Worm (Caenorhabditis elegans) whole organism, young adult: Measurements from ENCODE around the gene K02A2.1.
"Not testable (repeated sequence)": the region's sequence is repeated elsewhere in the genome, so short reads cannot be mapped to it uniquely, and the experiment has no call there.

Source experiments
- C06A6.2 ChIP-seq: fragments of 200-800 bp; sonication (Bioruptor generic); conservative IDR thresholded peaks from 2 replicates; pipeline ENCODE4 v1.3.6; 2022; ENCODE audit warnings: missing genetic modification characterization, missing compliant biosample characterization
- C17E4.6 ChIP-seq: fragments of 200-800 bp; sonication (Bioruptor generic); IDR thresholded peaks from 2 replicates; pipeline ENCODE4 v1.3.6; 2022; ENCODE audit warnings: missing genetic modification reagents, missing genetic modification characterization, missing compliant biosample characterization
- D2030.7 ChIP-seq: fragments of 200-800 bp; sonication (Bioruptor generic); IDR thresholded peaks from 2 replicates; pipeline ENCODE4 v1.3.6; 2022; ENCODE audit warnings: missing genetic modification reagents, missing genetic modification characterization, missing compliant biosample characterization
- F10E7.11 ChIP-seq: sonication (generic microtip); optimal IDR thresholded peaks from 2 replicates; lab custom pipeline; 2017; ENCODE audit warnings: mild to moderate bottlenecking, missing genetic modification characterization, moderate library complexity, missing compliant biosample characterization
- dpl-1 ChIP-seq: fragments of 150-350 bp; optimal IDR thresholded peaks from 2 replicates; lab custom pipeline; 2014; ENCODE audit warnings: missing biosample characterization, missing genetic modification reagents, missing genetic modification characterization
- let-526 ChIP-seq: fragments of 200-800 bp; sonication (Bioruptor generic); IDR thresholded peaks from 2 replicates; pipeline ENCODE4 v1.3.6; 2022; ENCODE audit warnings: missing genetic modification reagents, missing genetic modification characterization, missing compliant biosample characterization
- snpc-4 ChIP-seq, 5 experiments: fragments of 150-350 bp in 1 of 5; sonication (generic microtip) in 4 of 5; optimal IDR thresholded peaks; 2 replicates each; lab custom pipeline; 2014 to 2018; ENCODE audit warnings: missing genetic modification characterization in 5 of 5, missing biosample characterization in 3 of 5, antibody characterized with exemption in 2 of 5, mild to moderate bottlenecking in 2 of 5, missing compliant biosample characterization in 2 of 5, missing genotype in 2 of 5, moderate library complexity in 2 of 5, missing genetic modification reagents in 1 of 5

DNA sequence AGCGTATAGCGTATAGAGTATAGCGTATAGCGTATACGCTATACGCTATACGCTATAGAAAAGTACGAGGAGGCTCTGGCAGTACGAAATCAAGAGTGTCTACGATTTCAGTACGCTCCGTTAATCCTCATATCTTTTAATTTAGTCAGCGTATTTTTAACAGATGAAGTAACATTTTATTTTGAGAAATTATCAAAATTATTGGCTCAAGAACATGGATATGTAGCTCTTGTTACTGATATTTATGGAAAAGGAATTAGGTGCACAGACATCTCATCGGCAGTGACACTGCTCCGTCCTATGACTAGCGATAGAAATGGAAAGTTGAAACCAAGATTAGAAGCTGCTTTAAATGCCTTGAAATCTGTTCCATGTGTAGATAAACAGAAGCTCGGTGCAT lies at the start of gene K02A2.1:
- TF ChIP-seq C17E4.6 (GFP tag; lab: Robert Waterston, UW); C06A6.2 (GFP tag; lab: Robert Waterston, UW); dpl-1 (GFP tag; lab: Kevin White, UChicago); D2030.7 (GFP tag; lab: Robert Waterston, UW); F10E7.11 (tag; lab: Kevin White, UChicago); let-526 (GFP tag; lab: Robert Waterston, UW); snpc-4 (GFP tag; optimal IDR thresholded peaks at IDR 0.05; lab: Kevin White, UChicago); snpc-4 (tag; optimal IDR thresholded peaks at IDR 0.05; lab: Kevin White, UChicago): not testable (repeated sequence)
